Fruit fly (Drosophila melanogaster): ENCODE data around the gene Sbp2.

- TF ChIP-seq Eip78C (GFP tag) (peak; percentile 43), CG6163 (GFP tag; IDR thresholded peaks at IDR 0.05) (no peak), OdsH (GFP tag; optimal IDR thresholded peaks at IDR 0.05) (no peak), CG16779 (tag; optimal IDR thresholded peaks at IDR 0.05) (no peak), Sox102F (GFP tag; optimal IDR thresholded peaks at IDR 0.05) (no peak), CG34406 (GFP tag; optimal IDR thresholded peaks at IDR 0.05) (no peak), achi (GFP tag; optimal IDR thresholded peaks at IDR 0.05) (no peak), CG32006 (GFP tag; optimal IDR thresholded peaks at IDR 0.05) (no peak)
Measured at dm6 chr3L:8296941-8297340, 7.0 kb upstream of the Sbp2 start, which contains the start of gene Rab19.
